Fruit fly (Drosophila melanogaster): Measurements from ENCODE around the gene CG17328.

DNA sequence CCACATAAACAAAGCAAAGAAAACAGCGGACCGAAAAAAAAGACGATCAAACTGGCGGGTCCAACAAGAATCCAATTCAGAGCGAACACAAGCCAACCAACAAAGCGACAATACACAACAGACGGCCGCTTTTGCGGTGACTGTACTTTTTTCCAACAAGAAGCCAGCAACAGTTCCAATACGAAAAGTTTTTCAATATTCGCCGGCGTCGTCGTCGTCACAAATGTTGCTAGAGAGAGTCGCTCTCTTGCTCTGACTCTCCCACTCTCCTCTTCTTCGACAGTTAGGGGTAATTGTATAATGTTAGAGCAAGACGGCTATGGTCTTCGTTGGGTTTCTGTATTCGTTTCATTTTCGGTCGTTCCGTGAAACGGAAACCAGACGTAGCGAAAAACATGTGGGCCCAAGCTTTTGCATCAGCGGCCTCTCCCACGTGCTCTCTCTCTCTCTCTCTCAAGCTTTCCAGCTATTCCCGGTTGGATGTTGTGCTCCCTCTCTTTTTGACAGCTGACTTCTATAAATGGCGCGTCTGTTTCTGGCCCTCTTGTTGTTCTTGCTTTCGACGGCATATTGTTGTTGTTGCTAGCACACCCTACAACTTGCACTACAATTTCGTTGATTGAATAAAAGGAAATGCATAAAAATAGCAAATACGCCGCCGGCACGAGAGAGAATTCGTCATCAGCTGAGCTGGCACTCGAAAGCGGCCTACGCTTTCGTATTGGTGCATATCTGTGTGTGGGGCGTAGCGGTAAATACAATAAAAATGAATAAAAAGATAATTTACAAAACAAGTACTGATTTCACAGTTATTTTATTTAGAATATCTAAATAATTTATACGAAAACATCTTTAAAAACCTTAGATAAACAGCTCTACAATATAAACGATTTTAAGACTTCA lies 30.3 kb upstream of the CG17328 start:
- TF ChIP-seq pad (GFP tag; optimal IDR thresholded peaks at IDR 0.05) (peak; percentile 100), CG7045 (GFP tag; optimal IDR thresholded peaks at IDR 0.05) (peak; percentile 92), toe (GFP tag; optimal IDR thresholded peaks at IDR 0.05) (no peak), Mnt (GFP tag; optimal IDR thresholded peaks at IDR 0.05) (peak; percentile 99)

All from whole organism, adult.